Worm (Caenorhabditis elegans) whole organism, L4/young adult: ENCODE measurements around the gene abu-4.

Experiments used
- W03F9.2 ChIP-seq: fragments of 150-350 bp; optimal IDR thresholded peaks from 2 replicates; lab custom pipeline; 2014; ENCODE audit warnings: missing biosample characterization, missing genetic modification characterization
- dao-5 ChIP-seq: sonication (generic microtip); optimal IDR thresholded peaks from 2 replicates; lab custom pipeline; 2016; ENCODE audit warnings: missing genotype, missing genetic modification characterization, moderate library complexity, missing compliant biosample characterization
- him-1 ChIP-seq: sonication (generic microtip); optimal IDR thresholded peaks from 2 replicates; lab custom pipeline; 2016; ENCODE audit warnings: missing genotype, missing genetic modification reagents, missing genetic modification characterization, missing compliant biosample characterization

ce11 chrV:2225130-2225529, 49.5 kb upstream of the abu-4 start, which contains the start of gene nhr-103:
- TF ChIP-seq him-1 (tag; lab: Kevin White, UChicago): no peak
- TF ChIP-seq dao-5 (tag; lab: Kevin White, UChicago): no peak
- TF ChIP-seq W03F9.2 (tag; lab: Kevin White, UChicago): no peak
